Worm (Caenorhabditis elegans): Measurements from ENCODE around the gene rec-8.

The rec-8 gene

ce11 chrIV:13331285-13331684, 21.7 kb downstream of the rec-8 start, which contains the start of gene pqn-74:
Gene pqn-74, minus strand, starts transcription at chrIV:13331406.
- TF ChIP-seq ztf-11 (tag; optimal IDR thresholded peaks at IDR 0.05) (no peak), cnd-1 (tag; optimal IDR thresholded peaks at IDR 0.05) (no peak), nhr-28 (tag; optimal IDR thresholded peaks at IDR 0.05) (no peak), zip-8 (tag; optimal IDR thresholded peaks at IDR 0.05) (no peak), bed-3 (GFP tag; optimal IDR thresholded peaks at IDR 0.05) (no peak), ham-2 (GFP tag; optimal IDR thresholded peaks at IDR 0.05) (no peak), mls-2 (tag; optimal IDR thresholded peaks at IDR 0.05) (no peak), flh-1 (GFP tag; optimal IDR thresholded peaks at IDR 0.05) (no peak), pha-4 (tag; optimal IDR thresholded peaks at IDR 0.05) (no peak), ceh-83 (GFP tag; optimal IDR thresholded peaks at IDR 0.05) (no peak), blmp-1 (tag; optimal IDR thresholded peaks at IDR 0.05) (no peak), mab-5 (tag; optimal IDR thresholded peaks at IDR 0.05) (no peak), sptf-1 (tag; optimal IDR thresholded peaks at IDR 0.05) (no peak), nhr-12 (tag; optimal IDR thresholded peaks at IDR 0.05) (no peak), ces-1 (GFP tag; optimal IDR thresholded peaks at IDR 0.05) (no peak), elt-3 (tag; optimal IDR thresholded peaks at IDR 0.05) (no peak), unc-39 (tag; optimal IDR thresholded peaks at IDR 0.05) (no peak), lin-32 (GFP tag; optimal IDR thresholded peaks at IDR 0.05) (no peak), drap-1 (GFP tag; optimal IDR thresholded peaks at IDR 0.05) (no peak)

ce11 chrIV:13330547-13330946, 22.4 kb downstream of the rec-8 start:
- TF ChIP-seq lsy-2 (tag; optimal IDR thresholded peaks at IDR 0.05) = no peak
- no peak for TF ChIP-seq nhr-12 (tag; optimal IDR thresholded peaks at IDR 0.05)
- TF ChIP-seq ztf-11 (tag; optimal IDR thresholded peaks at IDR 0.05) = no peak
- no peak for TF ChIP-seq unc-62 (GFP tag; optimal IDR thresholded peaks at IDR 0.05)
- no peak for TF ChIP-seq M03D4.4 (tag; optimal IDR thresholded peaks at IDR 0.05)
- no peak for TF ChIP-seq ceh-83 (GFP tag; optimal IDR thresholded peaks at IDR 0.05)
- no peak for TF ChIP-seq sptf-1 (tag; optimal IDR thresholded peaks at IDR 0.05)
- no peak for TF ChIP-seq ces-1 (GFP tag; optimal IDR thresholded peaks at IDR 0.05)
- no peak for TF ChIP-seq mep-1 (tag; optimal IDR thresholded peaks at IDR 0.05)
- TF ChIP-seq unc-120 (tag; optimal IDR thresholded peaks at IDR 0.05; ENCODE audit: poor library complexity, severe bottlenecking) = no peak
- no peak for TF ChIP-seq tbx-8 (GFP tag; optimal IDR thresholded peaks at IDR 0.05)

ce11 chrIV:13328059-13328458, 24.9 kb downstream of the rec-8 start, which contains the start of gene far-6:
Gene far-6, plus strand, starts transcription at chrIV:13328359.
- no peak for TF ChIP-seq unc-62 (GFP tag; optimal IDR thresholded peaks at IDR 0.05)
- TF ChIP-seq ceh-43 (GFP tag; optimal IDR thresholded peaks at IDR 0.05) = no peak
- TF ChIP-seq drap-1 (GFP tag; optimal IDR thresholded peaks at IDR 0.05) = no peak
- no peak for TF ChIP-seq nhr-2 (tag; optimal IDR thresholded peaks at IDR 0.05)
- TF ChIP-seq cnd-1 (tag; optimal IDR thresholded peaks at IDR 0.05) = no peak
- no peak for TF ChIP-seq pha-4 (tag; optimal IDR thresholded peaks at IDR 0.05)
- TF ChIP-seq sem-2 (GFP tag; optimal IDR thresholded peaks at IDR 0.05) = no peak
- TF ChIP-seq ztf-11 (tag; optimal IDR thresholded peaks at IDR 0.05) = no peak
- no peak for TF ChIP-seq elt-1 (tag; optimal IDR thresholded peaks at IDR 0.05; ENCODE audit: borderline replicate concordance, insufficient read depth)
- TF ChIP-seq mab-5 (tag; optimal IDR thresholded peaks at IDR 0.05) = no peak
- no peak for TF ChIP-seq sptf-1 (tag; optimal IDR thresholded peaks at IDR 0.05)

- TF ChIP-seq nhr-28 (tag; optimal IDR thresholded peaks at IDR 0.05) (no peak), mab-5 (tag; optimal IDR thresholded peaks at IDR 0.05) (no peak), lin-32 (GFP tag; optimal IDR thresholded peaks at IDR 0.05) (no peak), lsy-2 (tag; optimal IDR thresholded peaks at IDR 0.05) (no peak)
Observed at ce11 chrIV:13327064-13327463, 25.9 kb downstream of the rec-8 start.

- TF ChIP-seq ztf-11 (tag; optimal IDR thresholded peaks at IDR 0.05) (no peak), zip-8 (tag; optimal IDR thresholded peaks at IDR 0.05) (no peak), nhr-237 (tag; optimal IDR thresholded peaks at IDR 0.05) (no peak), unc-62 (GFP tag; optimal IDR thresholded peaks at IDR 0.05) (no peak), lsy-2 (tag; optimal IDR thresholded peaks at IDR 0.05) (no peak), lin-32 (GFP tag; optimal IDR thresholded peaks at IDR 0.05) (no peak), ceh-43 (GFP tag; optimal IDR thresholded peaks at IDR 0.05) (no peak), nhr-28 (tag; optimal IDR thresholded peaks at IDR 0.05) (no peak), M03D4.4 (tag; optimal IDR thresholded peaks at IDR 0.05) (no peak), mls-2 (tag; optimal IDR thresholded peaks at IDR 0.05) (no peak), nhr-12 (tag; optimal IDR thresholded peaks at IDR 0.05) (no peak), elt-1 (tag; optimal IDR thresholded peaks at IDR 0.05; ENCODE audit: borderline replicate concordance, insufficient read depth) (no peak), drap-1 (GFP tag; optimal IDR thresholded peaks at IDR 0.05) (no peak), mab-5 (tag; optimal IDR thresholded peaks at IDR 0.05) (no peak)
Observed at ce11 chrIV:13323823-13324359, 29.1 kb downstream of the rec-8 start, which contains the start of gene fat-2. Gene fat-2, plus strand, starts transcription at chrIV:13323873.
